Fruit fly (Drosophila melanogaster): ENCODE data around the gene CG11586.

dm6 chr3L:4232227-4232626, 30.0 kb downstream of the CG11586 start:
- TF ChIP-seq CG8478 (optimal IDR thresholded peaks at IDR 0.05) (no peak), CTCF (optimal IDR thresholded peaks at IDR 0.05) (no peak)
